Fruit fly (Drosophila melanogaster): ENCODE results near the gene Pex12.
A peak's percentile ranks its signal among the peaks of the same experiment; 100 is the strongest.

The Pex12 gene

DNA sequence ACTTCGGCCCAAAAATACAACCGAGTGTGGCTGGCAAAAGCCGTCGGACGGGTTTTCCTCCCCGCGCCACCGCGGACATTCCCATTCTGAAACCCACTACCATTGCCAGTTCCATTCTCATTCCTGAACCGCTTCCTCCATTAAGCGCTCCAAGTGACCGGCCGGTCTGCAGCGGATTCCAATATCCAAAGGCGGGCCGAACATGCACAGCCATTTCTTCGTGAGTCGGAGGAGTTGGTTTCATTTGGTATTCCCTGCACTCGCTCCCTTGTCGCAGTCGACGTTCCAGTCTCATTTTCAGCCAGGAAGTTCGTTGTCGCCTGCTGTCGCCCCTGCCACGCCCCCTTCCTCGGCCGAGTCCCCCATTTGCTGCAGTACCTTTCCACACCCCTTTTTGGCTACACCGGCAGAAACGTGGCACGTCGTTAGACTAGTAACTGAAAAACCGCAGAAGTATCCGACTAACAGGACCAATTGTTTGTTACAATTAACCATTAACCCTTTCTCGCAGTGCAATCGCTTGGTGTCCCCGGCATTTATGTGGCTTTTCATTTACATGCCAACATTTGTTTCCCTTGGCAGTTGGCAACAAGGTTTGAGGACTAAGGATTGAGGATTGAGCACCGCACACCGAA lies 32.3 kb downstream of the Pex12 start:
- no peak for TF ChIP-seq CG11617 (GFP tag; optimal IDR thresholded peaks at IDR 0.05)
- no peak for TF ChIP-seq CG12768 (GFP tag; optimal IDR thresholded peaks at IDR 0.05)
- TF ChIP-seq CG1620 (GFP tag; optimal IDR thresholded peaks at IDR 0.05), result no peak
- TF ChIP-seq CG7101 (tag; optimal IDR thresholded peaks at IDR 0.05), result no peak
- no peak for TF ChIP-seq CG33017 (tag; optimal IDR thresholded peaks at IDR 0.05)
- TF ChIP-seq cic (GFP tag; optimal IDR thresholded peaks at IDR 0.05), result no peak
- no peak for TF ChIP-seq kay (GFP tag; ENCODE audit: borderline replicate concordance)
- no peak for TF ChIP-seq CG5204 (GFP tag; optimal IDR thresholded peaks at IDR 0.05)
- no peak for TF ChIP-seq Mnt (GFP tag; optimal IDR thresholded peaks at IDR 0.05)
- TF ChIP-seq cnc (optimal IDR thresholded peaks at IDR 0.05), result no peak
- TF ChIP-seq tj (GFP tag; optimal IDR thresholded peaks at IDR 0.05), result no peak
- TF ChIP-seq CG7045 (GFP tag; optimal IDR thresholded peaks at IDR 0.05), result no peak
- no peak for TF ChIP-seq Clk (GFP tag; optimal IDR thresholded peaks at IDR 0.05)
- no peak for TF ChIP-seq toe (GFP tag; optimal IDR thresholded peaks at IDR 0.05)
- TF ChIP-seq pad (GFP tag; optimal IDR thresholded peaks at IDR 0.05), result no peak
- TF ChIP-seq bab1 (GFP tag; optimal IDR thresholded peaks at IDR 0.05), result no peak

DNA sequence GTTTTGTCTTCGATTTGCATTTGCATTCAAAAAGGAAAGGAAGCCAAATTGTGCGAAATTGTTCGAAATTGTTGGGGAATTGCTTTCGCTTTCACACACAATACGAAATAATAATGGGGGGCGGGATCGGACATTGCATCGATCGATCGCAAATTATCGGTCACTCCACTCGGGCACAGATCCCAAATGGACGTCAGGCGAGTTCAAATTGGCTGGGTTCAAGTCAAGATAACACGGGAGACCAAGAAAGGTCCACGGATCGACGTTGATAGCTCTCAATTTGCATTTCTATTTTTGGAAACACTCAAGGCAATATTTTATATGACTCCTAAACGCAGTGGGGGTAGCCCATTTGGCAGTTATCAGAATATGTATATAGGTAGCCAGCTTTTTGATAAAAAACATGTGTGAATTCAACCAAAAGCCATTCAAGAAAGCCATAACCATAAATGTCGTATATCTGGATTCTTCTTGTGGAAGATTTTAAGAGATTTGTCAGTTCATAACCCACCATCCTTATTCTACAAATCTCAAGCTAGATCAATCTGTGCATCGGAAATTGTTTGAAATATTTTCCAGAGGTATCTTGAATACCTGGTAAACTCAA lies 33.4 kb downstream of the Pex12 start:
- TF ChIP-seq ovo (GFP tag; optimal IDR thresholded peaks at IDR 0.05) (no peak), Clk (GFP tag; optimal IDR thresholded peaks at IDR 0.05) (no peak), CG33017 (tag; optimal IDR thresholded peaks at IDR 0.05) (no peak), pad (GFP tag; optimal IDR thresholded peaks at IDR 0.05) (no peak)

DNA sequence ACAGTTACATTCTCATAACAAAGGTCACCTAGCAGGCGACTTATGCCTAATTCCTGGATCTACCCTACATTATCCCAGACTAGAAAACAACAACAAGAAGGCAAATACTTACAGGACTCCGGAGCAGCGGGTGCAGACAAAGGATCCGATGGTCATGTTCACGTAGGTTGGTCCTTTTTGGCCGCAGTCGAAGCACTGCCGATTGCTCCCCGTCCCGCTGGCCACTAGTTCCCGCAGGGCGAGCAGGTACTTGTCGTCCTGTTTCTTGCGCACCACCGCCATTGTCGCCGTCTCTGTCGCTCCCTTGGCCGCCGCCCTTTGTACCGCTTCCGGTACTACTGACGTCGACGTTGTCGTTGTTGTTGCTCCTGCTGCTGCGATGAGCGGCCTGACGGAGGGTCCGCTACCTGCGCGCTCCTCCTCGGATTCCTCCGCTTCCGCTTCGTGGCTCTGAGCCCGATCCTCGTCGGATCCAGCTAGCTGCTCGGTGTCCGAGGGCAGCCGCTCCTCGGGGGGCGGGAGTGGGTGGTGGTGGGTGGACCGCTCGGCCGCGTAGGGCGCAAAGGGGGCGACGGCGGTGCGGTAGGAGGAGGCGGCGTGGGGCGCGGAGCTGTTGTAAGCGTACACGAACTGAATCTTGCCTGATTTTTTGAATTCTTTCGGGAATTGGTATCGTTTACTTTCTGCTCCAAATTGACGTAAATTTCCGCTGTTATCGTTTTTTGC lies 34.2 kb downstream of the Pex12 start:
- TF ChIP-seq CG12768 (GFP tag; optimal IDR thresholded peaks at IDR 0.05) (no peak), Hr96 (GFP tag; optimal IDR thresholded peaks at IDR 0.05) (no peak), CG7045 (GFP tag; optimal IDR thresholded peaks at IDR 0.05) (no peak), Crg-1 (GFP tag; optimal IDR thresholded peaks at IDR 0.05) (no peak), ovo (GFP tag; optimal IDR thresholded peaks at IDR 0.05) (no peak), CG1620 (GFP tag; optimal IDR thresholded peaks at IDR 0.05) (no peak), Clk (GFP tag; optimal IDR thresholded peaks at IDR 0.05) (no peak), CG11617 (GFP tag; optimal IDR thresholded peaks at IDR 0.05) (no peak), bab1 (GFP tag; optimal IDR thresholded peaks at IDR 0.05) (no peak), CG5204 (GFP tag; optimal IDR thresholded peaks at IDR 0.05) (no peak), pad (GFP tag; optimal IDR thresholded peaks at IDR 0.05) (no peak), Mnt (GFP tag; optimal IDR thresholded peaks at IDR 0.05) (no peak), CG33017 (tag; optimal IDR thresholded peaks at IDR 0.05) (no peak), kay (GFP tag; ENCODE audit: borderline replicate concordance) (no peak), CG7101 (tag; optimal IDR thresholded peaks at IDR 0.05) (no peak), cnc (optimal IDR thresholded peaks at IDR 0.05) (no peak)

DNA sequence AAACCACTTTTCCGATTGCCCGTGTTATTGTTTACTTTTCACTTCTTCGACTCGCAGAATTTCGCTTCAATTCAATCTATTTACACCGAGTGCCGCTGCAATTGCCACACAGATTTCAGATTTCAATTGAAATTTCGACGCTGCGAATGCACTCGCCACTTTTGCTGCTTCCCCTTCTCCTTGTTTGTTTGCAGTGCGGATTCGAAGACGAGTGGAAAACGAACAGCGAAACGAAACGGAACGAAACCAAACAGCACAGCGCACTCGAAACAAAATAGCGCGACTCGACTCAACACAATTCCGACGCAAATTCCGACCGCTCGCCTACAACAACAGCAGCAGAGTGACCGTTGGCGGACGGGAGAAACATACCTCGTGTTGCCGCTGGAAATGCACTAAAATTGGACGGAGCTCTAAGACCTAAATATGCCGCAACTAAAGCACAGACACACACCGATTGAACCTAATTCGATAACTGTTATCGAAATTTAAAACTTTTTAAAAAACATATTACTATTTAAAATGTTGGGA lies 35.0 kb downstream of the Pex12 start, which contains the start of gene drongo:
drongo (minus strand) TSS at position 345 of the 531 bp plus-strand sequence.
- TF ChIP-seq pad (GFP tag; optimal IDR thresholded peaks at IDR 0.05) (no peak), Crg-1 (GFP tag; optimal IDR thresholded peaks at IDR 0.05) (no peak), CG1620 (GFP tag; optimal IDR thresholded peaks at IDR 0.05) (peak; percentile 55), CG7101 (tag; optimal IDR thresholded peaks at IDR 0.05) (peak; percentile 62), bab1 (GFP tag; optimal IDR thresholded peaks at IDR 0.05) (peak; percentile 66), CG14711 (tag; optimal IDR thresholded peaks at IDR 0.05) (peak; percentile 60), kay (GFP tag; ENCODE audit: borderline replicate concordance) (no peak), Clk (GFP tag; optimal IDR thresholded peaks at IDR 0.05) (no peak), cic (GFP tag; optimal IDR thresholded peaks at IDR 0.05) (peak; percentile 27), cnc (optimal IDR thresholded peaks at IDR 0.05) (no peak), CG7045 (GFP tag; optimal IDR thresholded peaks at IDR 0.05) (peak; percentile 2), Hr96 (GFP tag; optimal IDR thresholded peaks at IDR 0.05) (peak; percentile 16), tj (GFP tag; optimal IDR thresholded peaks at IDR 0.05) (peak; percentile 60), CG5204 (GFP tag; optimal IDR thresholded peaks at IDR 0.05) (no peak), ovo (GFP tag; optimal IDR thresholded peaks at IDR 0.05) (no peak), CG33017 (tag; optimal IDR thresholded peaks at IDR 0.05) (peak; percentile 26), CG11617 (GFP tag; optimal IDR thresholded peaks at IDR 0.05) (peak; percentile 14), toe (GFP tag; optimal IDR thresholded peaks at IDR 0.05) (no peak), Mnt (GFP tag; optimal IDR thresholded peaks at IDR 0.05) (peak; percentile 75), CG12768 (GFP tag; optimal IDR thresholded peaks at IDR 0.05) (peak; percentile 23)

DNA sequence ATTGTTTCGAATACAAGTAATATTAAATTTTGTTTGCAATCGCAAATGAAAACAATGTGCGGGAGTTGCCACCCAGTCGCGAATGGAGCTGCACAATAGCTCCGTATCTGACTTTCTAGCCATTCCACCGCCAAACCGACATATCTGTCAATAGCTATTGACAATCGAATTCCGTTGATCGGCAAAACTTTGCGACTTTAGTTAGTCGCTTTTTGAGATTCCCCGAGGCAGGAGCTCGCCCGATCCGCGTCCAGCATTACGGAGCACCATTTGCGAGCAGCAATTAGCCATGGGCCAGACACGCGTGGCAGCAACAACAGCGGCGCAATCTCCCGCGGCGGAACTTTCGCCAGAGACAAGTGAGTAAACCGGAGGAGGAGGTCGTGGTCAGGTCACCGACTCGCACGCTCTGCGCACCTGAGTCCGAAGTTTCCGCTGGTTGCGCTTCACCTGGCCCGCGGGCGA lies 36.9 kb downstream of the Pex12 start, which contains the start of the genes CG4291 and kraken:
CG4291 (minus strand) TSS at position 84 of the 465 bp plus-strand sequence.
kraken (plus strand) TSS at position 122 of the 465 bp plus-strand sequence.
- TF ChIP-seq CG5204 (GFP tag; optimal IDR thresholded peaks at IDR 0.05), result no peak
- peak; percentile 87 for TF ChIP-seq CG12768 (GFP tag; optimal IDR thresholded peaks at IDR 0.05)
- peak; percentile 39 for TF ChIP-seq Crg-1 (GFP tag; optimal IDR thresholded peaks at IDR 0.05)
- peak; percentile 53 for TF ChIP-seq cic (GFP tag; optimal IDR thresholded peaks at IDR 0.05)
- no peak for TF ChIP-seq cnc (optimal IDR thresholded peaks at IDR 0.05)
- no peak for TF ChIP-seq kay (GFP tag; ENCODE audit: borderline replicate concordance)
- TF ChIP-seq Mnt (GFP tag; optimal IDR thresholded peaks at IDR 0.05), result peak; percentile 91
- no peak for TF ChIP-seq Clk (GFP tag; optimal IDR thresholded peaks at IDR 0.05)
- TF ChIP-seq CG1620 (GFP tag; optimal IDR thresholded peaks at IDR 0.05), result peak; percentile 66
- peak; percentile 74 for TF ChIP-seq toe (GFP tag; optimal IDR thresholded peaks at IDR 0.05)
- peak; percentile 48 for TF ChIP-seq ovo (GFP tag; optimal IDR thresholded peaks at IDR 0.05)
- TF ChIP-seq Hr96 (GFP tag; optimal IDR thresholded peaks at IDR 0.05), result peak; percentile 25
- peak; percentile 39 for TF ChIP-seq pad (GFP tag; optimal IDR thresholded peaks at IDR 0.05)
- TF ChIP-seq CG14711 (tag; optimal IDR thresholded peaks at IDR 0.05), result peak; percentile 28
- peak; percentile 44 for TF ChIP-seq CG33017 (tag; optimal IDR thresholded peaks at IDR 0.05)
- TF ChIP-seq CG7101 (tag; optimal IDR thresholded peaks at IDR 0.05), result peak; percentile 63
- peak; percentile 72 for TF ChIP-seq bab1 (GFP tag; optimal IDR thresholded peaks at IDR 0.05)
- TF ChIP-seq tj (GFP tag; optimal IDR thresholded peaks at IDR 0.05), result peak; percentile 46
- peak; percentile 45 for TF ChIP-seq CG7045 (GFP tag; optimal IDR thresholded peaks at IDR 0.05)
- peak; percentile 51 for TF ChIP-seq CG11617 (GFP tag; optimal IDR thresholded peaks at IDR 0.05)
